Fruit fly (Drosophila melanogaster) whole organism, wandering third instar larva: ENCODE results near the gene Lsd-2.

Experiments used
- Sp1 ChIP-seq: fragments of 200-800 bp; sonication (Bioruptor generic); optimal IDR thresholded peaks from 3 replicates; lab custom pipeline; 2019; ENCODE audit warnings: missing biosample characterization, mild to moderate bottlenecking, missing genetic modification characterization, moderate library complexity
- ey ChIP-seq: fragments of 200-800 bp; sonication (Bioruptor generic); optimal IDR thresholded peaks from 2 replicates; lab custom pipeline; 2016; ENCODE audit warnings: missing biosample characterization, missing genetic modification characterization
- jim ChIP-seq: fragments of 175-275, 200-325 bp; sonication (Bioruptor generic); optimal IDR thresholded peaks from 2 replicates; lab custom pipeline; 2016; ENCODE audit warnings: missing biosample characterization, mild to moderate bottlenecking, missing genetic modification characterization
- pan ChIP-seq: fragments of >200 bp; optimal IDR thresholded peaks from 2 replicates; lab custom pipeline; 2017
- psq ChIP-seq: fragments of 200-800 bp; sonication (Bioruptor generic); optimal IDR thresholded peaks from 3 replicates; lab custom pipeline; 2017; ENCODE audit warnings: missing biosample characterization, mild to moderate bottlenecking, missing genetic modification characterization, moderate library complexity
- sv ChIP-seq: fragments of 200-800 bp; sonication (Bioruptor generic); optimal IDR thresholded peaks from 3 replicates; lab custom pipeline; 2016; ENCODE audit warnings: missing biosample characterization, missing genetic modification characterization
- woc ChIP-seq: sonication (Bioruptor generic); optimal IDR thresholded peaks from 2 replicates; lab custom pipeline; 2016; ENCODE audit warnings: missing biosample characterization, mild to moderate bottlenecking, missing genetic modification characterization

DNA sequence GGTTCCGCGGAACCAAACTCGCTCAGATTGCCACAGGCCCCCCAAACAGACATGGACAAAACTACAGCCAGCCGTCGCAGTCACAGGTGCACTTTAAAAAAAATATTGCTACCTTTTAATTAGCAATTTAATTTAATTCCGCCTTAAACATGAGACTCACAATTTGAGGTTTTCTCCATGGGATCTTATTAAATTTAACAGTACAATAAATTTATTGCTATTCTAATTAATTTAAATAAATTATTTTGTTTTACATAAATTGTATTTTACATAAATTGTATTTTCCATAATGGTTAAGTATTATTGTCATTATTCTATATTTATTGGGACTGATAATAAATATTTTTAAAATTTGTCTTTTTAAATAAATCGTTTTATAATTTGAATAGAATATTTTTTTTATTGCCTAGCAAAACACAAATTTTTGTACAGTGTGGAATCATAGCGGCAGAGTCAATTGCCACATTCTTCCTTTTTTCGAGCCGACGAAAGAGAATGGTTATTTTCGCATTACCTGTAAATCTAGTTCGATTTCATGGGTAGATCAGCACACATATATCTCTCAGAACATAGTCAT is 47.5 kb upstream of the Lsd-2 start:
- no peak for TF ChIP-seq ey
- TF ChIP-seq woc: no peak
- no peak for TF ChIP-seq psq
- no peak for TF ChIP-seq sv
- no peak for TF ChIP-seq jim (GFP tag; lab: Kevin White, UChicago)
- no peak for TF ChIP-seq Sp1 (GFP tag; lab: Kevin White, UChicago)
- no peak for TF ChIP-seq pan
